Worm (Caenorhabditis elegans): ENCODE results near the gene rab-28.

DNA sequence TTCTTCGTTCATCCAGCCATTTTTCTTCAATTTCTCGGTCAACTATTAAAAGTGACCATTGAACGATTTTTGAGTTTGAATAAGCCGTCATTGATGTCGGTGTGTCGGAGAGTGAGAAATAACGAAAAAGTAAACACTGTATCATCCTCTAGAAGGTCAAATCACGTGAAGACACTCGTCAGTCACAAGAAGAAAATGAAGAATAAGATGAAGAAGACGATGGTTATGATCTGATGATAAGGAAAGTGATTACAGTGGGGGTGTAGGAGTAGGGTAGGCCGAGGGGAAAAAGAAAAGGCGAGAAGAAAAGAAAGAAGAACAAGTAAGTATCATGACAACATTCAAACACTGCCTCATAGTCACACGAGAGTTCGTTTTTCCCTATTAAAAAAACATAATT is 45.7 kb downstream of the rab-28 start:
- TF ChIP-seq dao-5 (tag; optimal IDR thresholded peaks at IDR 0.05): no peak
- no peak for TF ChIP-seq him-1 (tag; optimal IDR thresholded peaks at IDR 0.05)

All from whole organism, L4/young adult.